Worm (Caenorhabditis elegans) whole organism, L3 larva: ENCODE results near the gene C12D8.9.

Source experiments
- R02D3.7 ChIP-seq: fragments of 150-350 bp; optimal IDR thresholded peaks from 2 replicates; lab custom pipeline; 2014; ENCODE audit warnings: missing biosample characterization, missing genetic modification characterization
- daf-12 ChIP-seq: fragments of 150-350 bp; optimal IDR thresholded peaks from 2 replicates; lab custom pipeline; 2014; ENCODE audit warnings: missing biosample characterization, missing genetic modification reagents, missing genetic modification characterization
- egl-27 ChIP-seq: sonication (generic microtip); optimal IDR thresholded peaks from 4 replicates; lab custom pipeline; 2017; ENCODE audit warnings: missing biosample characterization, missing genetic modification reagents, missing genetic modification characterization
- jun-1 ChIP-seq: fragments of 150-350 bp; optimal IDR thresholded peaks from 2 replicates; lab custom pipeline; 2014; ENCODE audit warnings: missing biosample characterization, missing genetic modification reagents, missing genetic modification characterization
- lin-15B ChIP-seq: fragments of 150-350 bp; optimal IDR thresholded peaks from 2 replicates; lab custom pipeline; 2014; ENCODE audit warnings: missing biosample characterization, missing genetic modification characterization
- nhr-12 ChIP-seq: fragments of 150-350 bp; optimal IDR thresholded peaks from 2 replicates; lab custom pipeline; 2014; ENCODE audit warnings: missing biosample characterization, missing genetic modification characterization
- pha-4 ChIP-seq: fragments of 150-350 bp; optimal IDR thresholded peaks from 2 replicates; lab custom pipeline; 2014; ENCODE audit warnings: missing biosample characterization, missing genetic modification reagents, missing genetic modification characterization
- pqm-1 ChIP-seq: fragments of 150-350 bp; optimal IDR thresholded peaks from 2 replicates; lab custom pipeline; 2017; ENCODE audit warnings: missing biosample characterization, missing genetic modification characterization, inconsistent platforms
- skn-1 ChIP-seq: fragments of 150-350 bp; optimal IDR thresholded peaks from 2 replicates; lab custom pipeline; 2014; ENCODE audit warnings: missing biosample characterization, missing genetic modification characterization
- unc-62 ChIP-seq: fragments of 150-350 bp; sonication (generic microtip); optimal IDR thresholded peaks from 4 replicates; lab custom pipeline; 2014; ENCODE audit warnings: missing biosample characterization, missing genetic modification reagents, missing genetic modification characterization

- no peak for TF ChIP-seq daf-12 (tag; lab: Kevin White, UChicago)
- no peak for TF ChIP-seq unc-62 (GFP tag; lab: Kevin White, UChicago)
- no peak for TF ChIP-seq lin-15B (tag; lab: Kevin White, UChicago)
- TF ChIP-seq pqm-1 (tag; lab: Kevin White, UChicago) = peak; percentile 91
- no peak for TF ChIP-seq nhr-12 (tag; lab: Kevin White, UChicago)
- no peak for TF ChIP-seq egl-27 (tag; lab: Kevin White, UChicago)
- TF ChIP-seq jun-1 (tag; lab: Kevin White, UChicago) = no peak
- no peak for TF ChIP-seq skn-1 (tag; lab: Kevin White, UChicago)
- TF ChIP-seq pha-4 (tag; lab: Kevin White, UChicago) = no peak
- no peak for TF ChIP-seq R02D3.7 (tag; lab: Kevin White, UChicago)
These were observed 39.5 kb downstream of the C12D8.9 start, which contains the start of gene chpf-1 for ce11 chrV:10203435-10204009.
